Worm (Caenorhabditis elegans) whole organism, L4/young adult: ENCODE measurements around the gene acbp-7.

Source experiments
- W03F9.2 ChIP-seq: fragments of 150-350 bp; optimal IDR thresholded peaks from 2 replicates; lab custom pipeline; 2014; ENCODE audit warnings: missing biosample characterization, missing genetic modification characterization
- him-1 ChIP-seq: sonication (generic microtip); optimal IDR thresholded peaks from 2 replicates; lab custom pipeline; 2016; ENCODE audit warnings: missing genotype, missing genetic modification reagents, missing genetic modification characterization, missing compliant biosample characterization

DNA sequence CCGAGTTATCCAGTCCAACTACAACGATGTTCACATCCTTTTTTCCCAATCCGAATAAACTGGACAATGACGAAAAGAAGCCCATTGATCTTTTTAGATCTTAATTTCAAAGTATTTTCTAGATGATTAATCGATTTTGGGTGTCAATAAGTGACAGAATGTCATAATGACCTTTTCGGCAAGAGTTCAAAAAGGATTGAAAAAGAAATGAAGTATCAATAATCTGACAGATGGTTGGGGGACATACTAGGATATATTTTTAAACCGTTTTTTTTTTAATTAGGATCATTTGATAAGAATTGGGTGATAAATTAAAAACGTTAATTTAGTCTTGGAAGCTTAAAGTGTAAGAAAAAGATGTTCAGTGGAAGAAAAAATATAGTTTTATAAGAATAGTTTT lies 22.8 kb upstream of the acbp-7 start, which contains the start of gene arl-6:
- no peak for TF ChIP-seq him-1
- no peak for TF ChIP-seq W03F9.2
